Fruit fly (Drosophila melanogaster) whole organism, adult: ENCODE results near the gene Nnp-1.

Source experiments
- bab1 ChIP-seq: fragments of 200-800 bp; sonication (Bioruptor generic); optimal IDR thresholded peaks from 3 replicates; lab custom pipeline; 2019; ENCODE audit warnings: missing biosample characterization, mild to moderate bottlenecking, missing genetic modification characterization, moderate library complexity
- tj ChIP-seq: fragments of 200-800 bp; sonication (Bioruptor generic); optimal IDR thresholded peaks from 3 replicates; lab custom pipeline; 2017; ENCODE audit warnings: missing biosample characterization, mild to moderate bottlenecking, missing genetic modification characterization, moderate library complexity

- TF ChIP-seq bab1, result peak; percentile 94
- peak; percentile 50 for TF ChIP-seq tj (GFP tag; lab: Kevin White, UChicago)
These were observed 3.0 kb upstream of the Nnp-1 start, which contains the start of gene CG31855 for dm6 chr2L:13368940-13369339.
